Fruit fly (Drosophila melanogaster) whole organism, embryonic: Measurements from ENCODE around the gene CG3097.

Source experiments
- CG10267 ChIP-seq: fragments of 200-800 bp; sonication (Bioruptor generic); optimal IDR thresholded peaks from 2 replicates; lab custom pipeline; 2018; ENCODE audit warnings: missing biosample characterization, mild to moderate bottlenecking, missing genetic modification characterization, moderate library complexity
- CG10979 ChIP-seq: fragments of 200-800 bp; sonication (Bioruptor generic); optimal IDR thresholded peaks from 2 replicates; lab custom pipeline; 2018; ENCODE audit warnings: missing biosample characterization, mild to moderate bottlenecking, missing genetic modification characterization, moderate library complexity
- CG14014 ChIP-seq: fragments of 200-800 bp; sonication (Bioruptor generic); IDR thresholded peaks from 2 replicates; pipeline ENCODE4 v1.3.6; 2022; ENCODE audit warnings: missing biosample characterization, missing genetic modification characterization
- CG15011 ChIP-seq: fragments of 200-800 bp; sonication (Bioruptor generic); optimal IDR thresholded peaks from 3 replicates; lab custom pipeline; 2018; ENCODE audit warnings: missing biosample characterization, mild to moderate bottlenecking, missing genetic modification characterization
- CG1529 ChIP-seq: fragments of 200-800 bp; sonication (Bioruptor generic); optimal IDR thresholded peaks from 3 replicates; lab custom pipeline; 2018; ENCODE audit warnings: missing biosample characterization, missing genetic modification characterization
- CG1603 ChIP-seq: fragments of 200-800 bp; sonication (Bioruptor generic); optimal IDR thresholded peaks from 2 replicates; lab custom pipeline; 2019; ENCODE audit warnings: missing biosample characterization, mild to moderate bottlenecking, missing genetic modification characterization, moderate library complexity
- CG16863 ChIP-seq: fragments of 200-800 bp; sonication (Bioruptor generic); optimal IDR thresholded peaks from 3 replicates; lab custom pipeline; 2016; ENCODE audit warnings: missing biosample characterization, missing genetic modification characterization
- CG17361 ChIP-seq: fragments of 200-800 bp; sonication (Bioruptor generic); IDR thresholded peaks from 3 replicates; pipeline ENCODE4 v1.3.6; 2022; ENCODE audit warnings: missing biosample characterization, missing genetic modification characterization
- CG17829 ChIP-seq: fragments of 200-800 bp; optimal IDR thresholded peaks from 2 replicates; lab custom pipeline; 2019; ENCODE audit warnings: missing biosample characterization, mild to moderate bottlenecking, missing genetic modification characterization, moderate library complexity
- CG18476 ChIP-seq: fragments of 200-800 bp; sonication (Bioruptor generic); optimal IDR thresholded peaks from 2 replicates; lab custom pipeline; 2016; ENCODE audit warnings: missing biosample characterization, mild to moderate bottlenecking, missing genetic modification characterization
- CG2875 ChIP-seq: fragments of 200-800 bp; sonication (Bioruptor generic); optimal IDR thresholded peaks from 2 replicates; lab custom pipeline; 2017; ENCODE audit warnings: missing biosample characterization, mild to moderate bottlenecking, missing genetic modification characterization, missing genetic modification reagents
- CG30403 ChIP-seq: fragments of 200-800 bp; sonication (Bioruptor generic); optimal IDR thresholded peaks from 3 replicates; lab custom pipeline; 2016; ENCODE audit warnings: missing biosample characterization, missing genetic modification characterization
- CG31441 ChIP-seq: fragments of 200-800 bp; sonication (Bioruptor generic); IDR thresholded peaks from 2 replicates; pipeline ENCODE4 v1.3.6; 2022; ENCODE audit warnings: missing biosample characterization, missing genetic modification characterization
- CG4360 ChIP-seq: fragments of 200-800 bp; sonication (Bioruptor generic); IDR thresholded peaks from 2 replicates; pipeline ENCODE4 v1.3.6; 2022; ENCODE audit warnings: missing biosample characterization, missing genetic modification characterization
- CG6272 ChIP-seq: fragments of 200-800 bp; sonication (Bioruptor generic); IDR thresholded peaks from 2 replicates; pipeline ENCODE4 v1.3.6; 2022; ENCODE audit warnings: missing biosample characterization, missing genetic modification characterization
- CG6765 ChIP-seq: fragments of 200-800 bp; sonication (Bioruptor generic); optimal IDR thresholded peaks from 3 replicates; lab custom pipeline; 2017; ENCODE audit warnings: missing biosample characterization, mild to moderate bottlenecking, missing genetic modification characterization
- CG8388 ChIP-seq: fragments of 200-800 bp; sonication (Bioruptor generic); optimal IDR thresholded peaks from 2 replicates; lab custom pipeline; 2019; ENCODE audit warnings: missing biosample characterization, mild to moderate bottlenecking, missing genetic modification characterization, moderate library complexity
- CG9817 ChIP-seq: fragments of 200-800 bp; sonication (Bioruptor generic); optimal IDR thresholded peaks from 2 replicates; lab custom pipeline; 2018; ENCODE audit warnings: missing biosample characterization, mild to moderate bottlenecking, missing genetic modification characterization, moderate library complexity
- Dref ChIP-seq: fragments of 200-800 bp; sonication (Bioruptor generic); IDR thresholded peaks from 2 replicates; pipeline ENCODE4 v1.3.6; 2022; ENCODE audit warnings: missing biosample characterization, missing genetic modification characterization
- Ets97D ChIP-seq: fragments of 200-800 bp; sonication (Bioruptor generic); optimal IDR thresholded peaks from 3 replicates; lab custom pipeline; 2016; ENCODE audit warnings: missing biosample characterization, missing genetic modification characterization
- Hr3 ChIP-seq: fragments of 200-800 bp; sonication (Bioruptor generic); optimal IDR thresholded peaks from 3 replicates; lab custom pipeline; 2016; ENCODE audit warnings: missing biosample characterization, missing genetic modification characterization
- Hr51 ChIP-seq, 2 experiments: fragments of 200-800 bp; sonication (Bioruptor generic); optimal IDR thresholded peaks; 2 replicates in 1 of 2; 3 replicates in 1 of 2; lab custom pipeline; 2016 to 2018; ENCODE audit warnings: missing biosample characterization in 2 of 2, missing genetic modification characterization in 2 of 2, mild to moderate bottlenecking in 1 of 2, moderate library complexity in 1 of 2
- Jarid2 ChIP-seq: fragments of 200-800 bp; sonication (Bioruptor generic); optimal IDR thresholded peaks from 3 replicates; lab custom pipeline; 2017; ENCODE audit warnings: mild to moderate bottlenecking, missing biosample characterization, missing genetic modification reagents, missing genetic modification characterization
- Kr ChIP-seq: fragments of 200-800 bp; sonication (Bioruptor generic); optimal IDR thresholded peaks from 2 replicates; lab custom pipeline; 2017; ENCODE audit warnings: missing biosample characterization, mild to moderate bottlenecking, missing genetic modification characterization
- MESR4 ChIP-seq: fragments of 200-800 bp; sonication (Bioruptor generic); optimal IDR thresholded peaks from 2 replicates; lab custom pipeline; 2018; ENCODE audit warnings: missing biosample characterization, mild to moderate bottlenecking, missing genetic modification characterization, moderate library complexity
- Med ChIP-seq: fragments of 200-800 bp; sonication (Bioruptor generic); peaks from one replicate; lab custom pipeline; 2016; ENCODE audit warnings: missing biosample characterization, missing genetic modification characterization, mild to moderate bottlenecking, inconsistent platforms, moderate library complexity
- Ssrp ChIP-seq: fragments of 200-800 bp; sonication (Bioruptor generic); optimal IDR thresholded peaks from 2 replicates; lab custom pipeline; 2018; ENCODE audit warnings: missing biosample characterization, mild to moderate bottlenecking, missing genetic modification characterization, moderate library complexity
- az2 ChIP-seq: fragments of 200-800 bp; sonication (Bioruptor generic); optimal IDR thresholded peaks from 3 replicates; lab custom pipeline; 2016; ENCODE audit warnings: missing biosample characterization, missing genetic modification characterization
- bcd ChIP-seq: fragments of 200-800 bp; sonication (Bioruptor generic); optimal IDR thresholded peaks from 2 replicates; lab custom pipeline; 2017; ENCODE audit warnings: missing biosample characterization, mild to moderate bottlenecking, missing genetic modification characterization
- cg ChIP-seq: fragments of 200-800 bp; sonication (Bioruptor generic); optimal IDR thresholded peaks from 3 replicates; lab custom pipeline; 2019; ENCODE audit warnings: missing biosample characterization, mild to moderate bottlenecking, missing genetic modification characterization, moderate library complexity
- cwo ChIP-seq: fragments of 200-800 bp; sonication (Bioruptor generic); optimal IDR thresholded peaks from 3 replicates; lab custom pipeline; 2017; ENCODE audit warnings: missing biosample characterization, missing genetic modification characterization, mild to moderate bottlenecking, moderate library complexity, missing genetic modification reagents
- dmrt11E ChIP-seq: fragments of 200-800 bp; sonication (Bioruptor generic); optimal IDR thresholded peaks from 3 replicates; lab custom pipeline; 2018; ENCODE audit warnings: missing biosample characterization, mild to moderate bottlenecking, missing genetic modification characterization, moderate library complexity
- dysf ChIP-seq: fragments of 200-800 bp; sonication (Bioruptor generic); IDR thresholded peaks from 3 replicates; pipeline ENCODE4 v1.3.6; 2022; ENCODE audit warnings: missing biosample characterization, missing genetic modification characterization
- exex ChIP-seq: fragments of 200-800 bp; sonication (Bioruptor generic); optimal IDR thresholded peaks from 4 replicates; lab custom pipeline; 2018; ENCODE audit warnings: missing biosample characterization, mild to moderate bottlenecking, missing genetic modification characterization, moderate library complexity
- gcm ChIP-seq: fragments of 200-800 bp; sonication (Bioruptor generic); optimal IDR thresholded peaks from 2 replicates; lab custom pipeline; 2019; ENCODE audit warnings: missing biosample characterization, mild to moderate bottlenecking, missing genetic modification characterization, moderate library complexity
- gro ChIP-seq: fragments of 200-800 bp; sonication (Bioruptor generic); optimal IDR thresholded peaks from 2 replicates; lab custom pipeline; 2016; ENCODE audit warnings: missing biosample characterization, missing genetic modification characterization
- ken ChIP-seq: fragments of 200-800 bp; sonication (Bioruptor generic); IDR thresholded peaks from 3 replicates; pipeline ENCODE4 v1.3.6; 2022; ENCODE audit warnings: missing biosample characterization, missing genetic modification characterization
- lab ChIP-seq: fragments of 200-800 bp; sonication (Bioruptor generic); optimal IDR thresholded peaks from 3 replicates; lab custom pipeline; 2017; ENCODE audit warnings: missing biosample characterization, missing genetic modification characterization, mild to moderate bottlenecking, moderate library complexity, missing genetic modification reagents
- pan ChIP-seq, 4 experiments: fragments of >200 bp in 3 of 4; fragments of 200-800 bp in 1 of 4; sonication (Bioruptor generic) in 1 of 4; optimal IDR thresholded peaks in 3 of 4; IDR thresholded peaks in 1 of 4; 2 replicates each; pipeline versions ENCODE4 v1.3.6 to Lab custom; 2017 to 2022; ENCODE audit warnings: missing biosample characterization in 2 of 4, missing genetic modification characterization in 2 of 4, mixed read lengths in 1 of 4
- pros ChIP-seq: fragments of 200-800 bp; sonication (Bioruptor generic); optimal IDR thresholded peaks from 3 replicates; lab custom pipeline; 2019; ENCODE audit warnings: missing biosample characterization, mild to moderate bottlenecking, missing genetic modification characterization, moderate library complexity
- ranshi ChIP-seq: fragments of 200-800 bp; sonication (Bioruptor generic); IDR thresholded peaks from 2 replicates; pipeline ENCODE4 v1.3.6; 2022; ENCODE audit warnings: missing biosample characterization, missing genetic modification characterization
- sens-2 ChIP-seq: fragments of 200-800 bp; sonication (Bioruptor generic); IDR thresholded peaks from 2 replicates; pipeline ENCODE4 v1.3.6; 2022; ENCODE audit warnings: missing biosample characterization, missing genetic modification characterization
- sob ChIP-seq: fragments of 200-800 bp; sonication (Bioruptor generic); IDR thresholded peaks from 2 replicates; pipeline ENCODE4 v1.3.6; 2022; ENCODE audit warnings: missing biosample characterization, missing genetic modification characterization
- tin ChIP-seq: fragments of 200-800 bp; sonication (Bioruptor generic); optimal IDR thresholded peaks from 3 replicates; lab custom pipeline; 2016; ENCODE audit warnings: missing biosample characterization, missing genetic modification characterization
- trem ChIP-seq: fragments of 200-800 bp; optimal IDR thresholded peaks from 3 replicates; lab custom pipeline; 2019; ENCODE audit warnings: missing biosample characterization, mild to moderate bottlenecking, missing genetic modification characterization, moderate library complexity
- trh ChIP-seq: fragments of 200-800 bp; sonication (Bioruptor generic); optimal IDR thresholded peaks from 2 replicates; lab custom pipeline; 2016; ENCODE audit warnings: missing biosample characterization, missing genetic modification characterization
- unpg ChIP-seq: fragments of 200-800 bp; sonication (Bioruptor generic); optimal IDR thresholded peaks from 3 replicates; lab custom pipeline; 2018; ENCODE audit warnings: missing biosample characterization, mild to moderate bottlenecking, missing genetic modification characterization, moderate library complexity
- vvl ChIP-seq: fragments of 200-800 bp; sonication (Bioruptor generic); IDR thresholded peaks from 2 replicates; pipeline ENCODE4 v1.3.6; 2022; ENCODE audit warnings: missing biosample characterization, missing genetic modification characterization

The CG3097 gene

dm6 chrX:5783260-5784040, 12.9 kb upstream of the CG3097 start (continued):
- TF ChIP-seq exex (tag; lab: Kevin White, UChicago) (no peak), CG14014 (0 out of 2 replicates have a peak, but pooled peaks have one; percentile 23), CG1529 (peak; percentile 41), trh (GFP tag; lab: Kevin White, UChicago) (no peak), Ets97D (GFP tag; lab: Kevin White, UChicago) (no peak), pan (optimal IDR thresholded peaks at IDR 0.05; lab: Kevin White, UChicago) (no peak), pan (GFP tag; optimal IDR thresholded peaks at IDR 0.05 in 1 of 2, IDR thresholded peaks at IDR 0.05 in 1 of 2) (peak in 1 of 2 experiments; percentile 37), dmrt11E (tag; lab: Kevin White, UChicago) (peak; percentile 31), cwo (GFP tag; lab: Kevin White, UChicago) (no peak), CG8388 (GFP tag; lab: Kevin White, UChicago) (peak; percentile 50), CG10267 (tag; lab: Kevin White, UChicago) (peak; percentile 26), lab (GFP tag; lab: Kevin White, UChicago) (peak; percentile 34), gro (GFP tag; lab: Kevin White, UChicago) (no peak), CG16863 (GFP tag; lab: Kevin White, UChicago) (peak; percentile 4), trem (tag; lab: Kevin White, UChicago) (peak; percentile 9), CG17361 (GFP tag; lab: Robert Waterston, UW) (peak; percentile 57; the same call in 1 of the 3 replicates), CG9817 (no peak), CG30403 (peak; percentile 42), CG31441 (peak; percentile 70), dysf (GFP tag; lab: Robert Waterston, UW) (peak; percentile 51; the same call in 2 of the 3 replicates), CG15011 (no peak), Med (peak; percentile 50), Hr51 (GFP tag; optimal IDR thresholded peaks at IDR 0.05; lab: Kevin White, UChicago) (peak in 1 of 2 experiments; percentile 53), CG2875 (GFP tag; lab: Kevin White, UChicago) (peak; percentile 52), Dref (no peak), bcd (GFP tag; lab: Kevin White, UChicago) (peak; percentile 18), CG6272 (GFP tag; lab: Robert Waterston, UW) (no peak), sens-2 (GFP tag; lab: Robert Waterston, UW) (peak; percentile 54; the same call in 1 of the 2 replicates), CG1603 (tag; lab: Kevin White, UChicago) (peak; percentile 74), ranshi (GFP tag; lab: Robert Waterston, UW) (no peak), pros (no peak), vvl (GFP tag; lab: Robert Waterston, UW) (peak; percentile 52; the same call in 1 of the 2 replicates), CG6765 (GFP tag; lab: Kevin White, UChicago) (no peak), ken (GFP tag; lab: Robert Waterston, UW) (peak; percentile 64; the same call in 2 of the 3 replicates), CG4360 (0 out of 2 replicates have a peak, but pooled peaks have one; percentile 24), Ssrp (tag; lab: Kevin White, UChicago) (peak; percentile 62), az2 (peak; percentile 47), unpg (GFP tag; lab: Kevin White, UChicago) (peak; percentile 61), Hr3 (no peak), gcm (peak; percentile 2), CG10979 (tag; lab: Kevin White, UChicago) (peak; percentile 63), CG18476 (GFP tag; lab: Kevin White, UChicago) (no peak), tin (GFP tag; lab: Kevin White, UChicago) (peak; percentile 35), cg (GFP tag; lab: Kevin White, UChicago) (peak; percentile 23), sob (GFP tag; lab: Robert Waterston, UW) (no peak), Kr (GFP tag; lab: Kevin White, UChicago) (no peak), Jarid2 (GFP tag; lab: Kevin White, UChicago) (no peak), MESR4 (GFP tag; lab: Kevin White, UChicago) (no peak), CG17829 (peak; percentile 49)
